Fruit fly (Drosophila melanogaster) whole organism: ENCODE data around the gene Hex-t2.

Source experiments
- CG8478 ChIP-seq: fragments of >200 bp; optimal IDR thresholded peaks from 2 replicates; lab custom pipeline; 2018; ENCODE audit warnings: inconsistent platforms
- Dll ChIP-seq: fragments of >200 bp; optimal IDR thresholded peaks from 2 replicates; lab custom pipeline; 2017
- EcR ChIP-seq, 2 experiments: fragments of >200 bp; optimal IDR thresholded peaks; 2 replicates each; lab custom pipeline; 2017; ENCODE audit warnings: missing biosample characterization in 2 of 2, missing genetic modification characterization in 2 of 2, missing genetic modification reagents in 2 of 2
- psq ChIP-seq: fragments of >200 bp; optimal IDR thresholded peaks from 2 replicates; lab custom pipeline; 2017
- usp ChIP-seq: fragments of >200 bp; optimal IDR thresholded peaks from 2 replicates; lab custom pipeline; 2017; ENCODE audit warnings: missing biosample characterization, missing genetic modification characterization, mixed read lengths

- no peak for TF ChIP-seq EcR (GFP tag; optimal IDR thresholded peaks at IDR 0.05; lab: Kevin White, UChicago)
- no peak for TF ChIP-seq usp (GFP tag; lab: Kevin White, UChicago)
- TF ChIP-seq psq (lab: Kevin White, UChicago): no peak
- TF ChIP-seq CG8478 (lab: Kevin White, UChicago): no peak
- no peak for TF ChIP-seq Dll
Measured at dm6 chr3R:26479208-26479607, 28.7 kb downstream of the Hex-t2 start.
